Fruit fly (Drosophila melanogaster) whole organism, embryonic: ENCODE results near the gene Ice2.
A peak's percentile ranks its signal among the peaks of the same experiment; 100 is the strongest.

Experiments used
- B-H2 ChIP-seq: fragments of 200-800 bp; sonication (Bioruptor generic); optimal IDR thresholded peaks from 2 replicates; lab custom pipeline; 2018; ENCODE audit warnings: missing biosample characterization, mild to moderate bottlenecking, missing genetic modification characterization
- Bdp1 ChIP-seq: fragments of 200-800 bp; sonication (Bioruptor generic); optimal IDR thresholded peaks from 3 replicates; lab custom pipeline; 2016; ENCODE audit warnings: missing biosample characterization, missing genetic modification characterization
- Bteb2 ChIP-seq: fragments of 200-800 bp; sonication (Bioruptor generic); optimal IDR thresholded peaks from 2 replicates; lab custom pipeline; 2016; ENCODE audit warnings: missing biosample characterization, missing genetic modification characterization
- CG10462 ChIP-seq: fragments of 200-800 bp; sonication (Bioruptor generic); optimal IDR thresholded peaks from 2 replicates; lab custom pipeline; 2016; ENCODE audit warnings: missing biosample characterization, missing genetic modification characterization
- CG11085 ChIP-seq: fragments of 200-800 bp; sonication (Bioruptor generic); IDR thresholded peaks from 2 replicates; pipeline ENCODE4 v1.3.6; 2022; ENCODE audit warnings: missing biosample characterization, missing genetic modification characterization
- CG11504 ChIP-seq: fragments of 200-800 bp; sonication (Bioruptor generic); optimal IDR thresholded peaks from 3 replicates; lab custom pipeline; 2019; ENCODE audit warnings: missing biosample characterization, mild to moderate bottlenecking, missing genetic modification characterization, moderate library complexity
- CG12236 ChIP-seq: fragments of 200-800 bp; sonication (Bioruptor generic); optimal IDR thresholded peaks from 2 replicates; lab custom pipeline; 2016; ENCODE audit warnings: missing biosample characterization, missing genetic modification characterization
- CG12659 ChIP-seq: fragments of 200-800 bp; sonication (Bioruptor generic); optimal IDR thresholded peaks from 3 replicates; lab custom pipeline; 2017; ENCODE audit warnings: mild to moderate bottlenecking, missing biosample characterization, missing genetic modification reagents, missing genetic modification characterization
- CG14014 ChIP-seq: fragments of 200-800 bp; sonication (Bioruptor generic); IDR thresholded peaks from 2 replicates; pipeline ENCODE4 v1.3.6; 2022; ENCODE audit warnings: missing biosample characterization, missing genetic modification characterization
- CG15073 ChIP-seq: fragments of 200-800 bp; sonication (Bioruptor generic); optimal IDR thresholded peaks from 2 replicates; lab custom pipeline; 2016; ENCODE audit warnings: missing biosample characterization, missing genetic modification characterization
- CG15514 ChIP-seq: fragments of 200-800 bp; sonication (Bioruptor generic); optimal IDR thresholded peaks from 3 replicates; lab custom pipeline; 2017; ENCODE audit warnings: missing biosample characterization, missing genetic modification characterization, mild to moderate bottlenecking, moderate library complexity, missing genetic modification reagents
- CG15601 ChIP-seq: fragments of 200-800 bp; sonication (Bioruptor generic); optimal IDR thresholded peaks from 3 replicates; lab custom pipeline; 2019; ENCODE audit warnings: missing biosample characterization, mild to moderate bottlenecking, missing genetic modification characterization, moderate library complexity
- CG16815 ChIP-seq: fragments of 200-800 bp; sonication (Bioruptor generic); optimal IDR thresholded peaks from 3 replicates; lab custom pipeline; 2017; ENCODE audit warnings: missing biosample characterization, mild to moderate bottlenecking, missing genetic modification characterization
- CG17802 ChIP-seq: fragments of 200-800 bp; sonication (Bioruptor generic); optimal IDR thresholded peaks from 2 replicates; lab custom pipeline; 2018; ENCODE audit warnings: missing biosample characterization, mild to moderate bottlenecking, missing genetic modification characterization, moderate library complexity
- CG32772 ChIP-seq: fragments of 200-800 bp; sonication (Bioruptor generic); IDR thresholded peaks from 2 replicates; pipeline ENCODE4 v1.3.6; 2022; ENCODE audit warnings: missing biosample characterization, missing genetic modification characterization
- CG3281 ChIP-seq: fragments of 200-800 bp; sonication (Bioruptor generic); optimal IDR thresholded peaks from 3 replicates; lab custom pipeline; 2017; ENCODE audit warnings: missing biosample characterization, mild to moderate bottlenecking, missing genetic modification characterization
- CG3726 ChIP-seq: fragments of 200-800 bp; sonication (Bioruptor generic); IDR thresholded peaks from 3 replicates; pipeline ENCODE4, ENCODE4 v1.3.6; 2022; ENCODE audit warnings: missing biosample characterization, missing genetic modification characterization
- CG4360 ChIP-seq: fragments of 200-800 bp; sonication (Bioruptor generic); IDR thresholded peaks from 2 replicates; pipeline ENCODE4 v1.3.6; 2022; ENCODE audit warnings: missing biosample characterization, missing genetic modification characterization
- CG8944 ChIP-seq: fragments of 200-800 bp; sonication (Bioruptor generic); optimal IDR thresholded peaks from 3 replicates; lab custom pipeline; 2016; ENCODE audit warnings: missing biosample characterization, missing genetic modification characterization
- CG9727 ChIP-seq: fragments of 200-800 bp; sonication (Bioruptor generic); optimal IDR thresholded peaks from 3 replicates; lab custom pipeline; 2017; ENCODE audit warnings: missing biosample characterization, mild to moderate bottlenecking, missing genetic modification characterization
- Dek ChIP-seq: fragments of 200-800 bp; sonication (Bioruptor generic); optimal IDR thresholded peaks from 3 replicates; lab custom pipeline; 2019; ENCODE audit warnings: missing biosample characterization, mild to moderate bottlenecking, missing genetic modification characterization, moderate library complexity
- Doc3 ChIP-seq: fragments of 200-800 bp; sonication (Bioruptor generic); IDR thresholded peaks from 3 replicates; pipeline ENCODE4 v1.3.6; 2022; ENCODE audit warnings: missing biosample characterization, missing genetic modification characterization; ENCODE audit not compliant: partially characterized antibody
- HLH3B ChIP-seq: fragments of 200-800 bp; sonication (Bioruptor generic); IDR thresholded peaks from 2 replicates; pipeline ENCODE4 v1.3.6; 2022; ENCODE audit warnings: missing biosample characterization, missing genetic modification characterization
- HmgD ChIP-seq: fragments of 200-800 bp; sonication (Bioruptor generic); optimal IDR thresholded peaks from 3 replicates; lab custom pipeline; 2016; ENCODE audit warnings: missing biosample characterization, missing genetic modification characterization
- Hmx ChIP-seq: fragments of 200-800 bp; sonication (Bioruptor generic); optimal IDR thresholded peaks from 2 replicates; lab custom pipeline; 2016; ENCODE audit warnings: missing biosample characterization, missing genetic modification characterization
- Hr51 ChIP-seq, 2 experiments: fragments of 200-800 bp; sonication (Bioruptor generic); optimal IDR thresholded peaks; 2 replicates in 1 of 2; 3 replicates in 1 of 2; lab custom pipeline; 2016 to 2018; ENCODE audit warnings: missing biosample characterization in 2 of 2, missing genetic modification characterization in 2 of 2, mild to moderate bottlenecking in 1 of 2, moderate library complexity in 1 of 2
- Lim3 ChIP-seq: fragments of 200-800 bp; sonication (Bioruptor generic); IDR thresholded peaks from 2 replicates; pipeline ENCODE4 v1.3.6; 2022; ENCODE audit warnings: missing biosample characterization, missing genetic modification characterization
- Myb ChIP-seq: fragments of 200-800 bp; sonication (Bioruptor generic); optimal IDR thresholded peaks from 2 replicates; lab custom pipeline; 2016; ENCODE audit warnings: missing biosample characterization, missing genetic modification characterization
- Nf-YA ChIP-seq: fragments of 200-800 bp; sonication (Bioruptor generic); IDR thresholded peaks from 2 replicates; pipeline ENCODE4 v1.3.6; 2022; ENCODE audit warnings: missing biosample characterization, missing genetic modification characterization
- Opbp ChIP-seq: fragments of 200-800 bp; sonication (Bioruptor generic); IDR thresholded peaks from 3 replicates; pipeline ENCODE4 v1.3.6; 2022; ENCODE audit warnings: missing biosample characterization, missing genetic modification characterization; ENCODE audit not compliant: partially characterized antibody
- Vsx1 ChIP-seq: fragments of 200-800 bp; sonication (Bioruptor generic); optimal IDR thresholded peaks from 2 replicates; lab custom pipeline; 2017; ENCODE audit warnings: missing biosample characterization, mild to moderate bottlenecking, missing genetic modification characterization, missing genetic modification reagents
- ash1 ChIP-seq: fragments of 200-800 bp; sonication (Bioruptor generic); optimal IDR thresholded peaks from 2 replicates; lab custom pipeline; 2018; ENCODE audit warnings: missing biosample characterization, mild to moderate bottlenecking, missing genetic modification characterization
- caup ChIP-seq: fragments of 200-800 bp; sonication (Bioruptor generic); optimal IDR thresholded peaks from 3 replicates; lab custom pipeline; 2017; ENCODE audit warnings: missing biosample characterization, mild to moderate bottlenecking, missing genetic modification characterization, moderate library complexity; ENCODE audit not compliant: severe bottlenecking
- crc ChIP-seq: fragments of 200-800 bp; sonication (Bioruptor generic); optimal IDR thresholded peaks from 2 replicates; lab custom pipeline; 2016; ENCODE audit warnings: missing biosample characterization, missing genetic modification characterization
- da ChIP-seq: fragments of 200-800 bp; sonication (Bioruptor generic); optimal IDR thresholded peaks from 2 replicates; lab custom pipeline; 2016; ENCODE audit warnings: missing biosample characterization, missing genetic modification characterization
- dimm ChIP-seq: fragments of 200-800 bp; sonication (Bioruptor generic); IDR thresholded peaks from 2 replicates; pipeline ENCODE4 v1.3.6; 2022; ENCODE audit warnings: missing biosample characterization, missing genetic modification characterization
- grn ChIP-seq: fragments of 200-800 bp; sonication (Bioruptor generic); optimal IDR thresholded peaks from 3 replicates; lab custom pipeline; 2017; ENCODE audit warnings: missing biosample characterization, missing genetic modification characterization
- hth ChIP-seq: fragments of >200 bp; optimal IDR thresholded peaks from 2 replicates; lab custom pipeline; 2017; ENCODE audit warnings: inconsistent platforms
- kay ChIP-seq: fragments of 200-800 bp; sonication (Bioruptor generic); optimal IDR thresholded peaks from 2 replicates; lab custom pipeline; 2016; ENCODE audit warnings: missing biosample characterization, missing genetic modification characterization
- org-1 ChIP-seq: fragments of 200-800 bp; sonication (Bioruptor generic); optimal IDR thresholded peaks from 2 replicates; lab custom pipeline; 2017; ENCODE audit warnings: missing biosample characterization, missing genetic modification characterization
- pb ChIP-seq: fragments of 200-800 bp; sonication (Bioruptor generic); optimal IDR thresholded peaks from 3 replicates; lab custom pipeline; 2016; ENCODE audit warnings: missing biosample characterization, missing genetic modification characterization
- peb ChIP-seq: fragments of 200-800 bp; sonication (Bioruptor generic); IDR thresholded peaks from 2 replicates; pipeline ENCODE4 v1.3.6; 2022; ENCODE audit warnings: missing biosample characterization, missing genetic modification characterization
- pzg ChIP-seq: fragments of 200-800 bp; sonication (Bioruptor generic); optimal IDR thresholded peaks from 3 replicates; lab custom pipeline; 2018; ENCODE audit warnings: missing biosample characterization, mild to moderate bottlenecking, missing genetic modification characterization, moderate library complexity
- ranshi ChIP-seq: fragments of 200-800 bp; sonication (Bioruptor generic); IDR thresholded peaks from 2 replicates; pipeline ENCODE4 v1.3.6; 2022; ENCODE audit warnings: missing biosample characterization, missing genetic modification characterization
- sc ChIP-seq, 3 experiments: fragments of >200 bp in 2 of 3; fragments of 200-800 bp in 1 of 3; sonication (Bioruptor generic) in 1 of 3; optimal IDR thresholded peaks; 2 replicates in 2 of 3; 3 replicates in 1 of 3; lab custom pipeline; 2017; ENCODE audit warnings: mild to moderate bottlenecking in 1 of 3, missing biosample characterization in 1 of 3, missing genetic modification characterization in 1 of 3, missing genetic modification reagents in 1 of 3
- sens ChIP-seq: fragments of 200-800 bp; sonication (Bioruptor generic); peaks from one replicate; lab custom pipeline; 2016; ENCODE audit warnings: missing biosample characterization, missing genetic modification characterization
- sim ChIP-seq: fragments of 200-800 bp; sonication (Bioruptor generic); IDR thresholded peaks from 2 replicates; pipeline ENCODE4 v1.3.6; 2022; ENCODE audit warnings: missing biosample characterization, missing genetic modification characterization
- so ChIP-seq: fragments of 200-800 bp; sonication (Bioruptor generic); IDR thresholded peaks from 3 replicates; pipeline ENCODE4 v1.3.6; 2022; ENCODE audit warnings: missing biosample characterization, missing genetic modification characterization
- unc-4 ChIP-seq: fragments of 200-800 bp; sonication (Bioruptor generic); IDR thresholded peaks from 2 replicates; pipeline ENCODE4 v1.3.6; 2022; ENCODE audit warnings: missing biosample characterization, missing genetic modification characterization; ENCODE audit not compliant: partially characterized antibody
- wek ChIP-seq: fragments of 200-800 bp; sonication (Bioruptor generic); optimal IDR thresholded peaks from 3 replicates; lab custom pipeline; 2018; ENCODE audit warnings: missing biosample characterization, mild to moderate bottlenecking, missing genetic modification characterization, moderate library complexity

Gene Ice2

DNA sequence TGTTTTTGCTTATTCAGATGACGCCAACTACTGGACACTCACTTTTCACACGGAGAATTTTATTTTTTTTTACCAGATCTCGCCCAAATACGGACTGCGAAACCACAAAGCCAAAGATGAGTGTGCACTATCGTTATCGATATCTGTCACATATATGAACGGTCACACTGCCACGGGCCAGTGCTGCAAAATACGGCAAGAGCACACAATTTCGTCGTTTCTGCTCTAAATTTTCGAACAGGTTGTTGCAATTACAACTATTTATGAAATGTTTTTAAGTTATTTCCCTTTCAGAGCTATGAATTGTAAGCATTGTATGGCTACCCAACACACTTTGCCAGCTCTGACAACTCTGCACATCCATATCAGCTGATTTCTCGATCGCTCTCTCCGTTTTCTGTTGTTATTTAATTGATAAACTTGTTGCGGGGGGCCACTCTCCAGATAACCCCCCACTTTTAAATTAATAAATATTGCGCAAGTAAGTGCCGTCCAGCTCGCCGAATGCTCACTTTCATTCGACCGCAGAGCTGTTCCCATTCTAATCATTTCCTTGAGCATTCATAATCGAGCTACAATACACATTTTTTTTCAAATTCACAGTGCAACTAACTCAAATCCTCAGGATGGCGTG is 2.5 kb upstream of the Ice2 start, which contains the start of the genes slmb and CG5793 (continued):
- TF ChIP-seq Bdp1 (GFP tag; lab: Kevin White, UChicago), result no peak
- no peak for TF ChIP-seq ranshi
- TF ChIP-seq Hmx (GFP tag; lab: Kevin White, UChicago), result no peak
- TF ChIP-seq wek (GFP tag; lab: Kevin White, UChicago), result no peak
- peak; percentile 90 for TF ChIP-seq sens (GFP tag; lab: Kevin White, UChicago)
- TF ChIP-seq CG12236 (GFP tag; lab: Kevin White, UChicago), result no peak
- no peak for TF ChIP-seq sim (GFP tag; lab: Robert Waterston, UW)
- peak; percentile 17 for TF ChIP-seq grn (GFP tag; lab: Kevin White, UChicago)
- no peak for TF ChIP-seq Vsx1 (GFP tag; lab: Kevin White, UChicago)
- no peak for TF ChIP-seq CG11504 (tag; lab: Kevin White, UChicago)
- TF ChIP-seq CG17802 (tag; lab: Kevin White, UChicago), result no peak
- TF ChIP-seq unc-4 (GFP tag; lab: Robert Waterston, UW), result peak; percentile 72
- TF ChIP-seq peb, result no peak
- TF ChIP-seq hth (lab: Kevin White, UChicago), result no peak
- TF ChIP-seq pb, result no peak
- no peak for TF ChIP-seq CG4360 (GFP tag; lab: Robert Waterston, UW)
- TF ChIP-seq HmgD, result peak; percentile 56
- peak; percentile 73 for TF ChIP-seq kay (GFP tag; lab: Kevin White, UChicago)
- peak; percentile 23 for TF ChIP-seq crc (GFP tag; lab: Kevin White, UChicago)
- peak; percentile 87 for TF ChIP-seq Myb (GFP tag; lab: Kevin White, UChicago)
- TF ChIP-seq CG15073, result no peak
- no peak for TF ChIP-seq sc (optimal IDR thresholded peaks at IDR 0.05; lab: Kevin White, UChicago)
- TF ChIP-seq sc (GFP tag; optimal IDR thresholded peaks at IDR 0.05; lab: Kevin White, UChicago), result no peak
- peak; percentile 68 for TF ChIP-seq CG15514
- TF ChIP-seq Doc3 (GFP tag; lab: Robert Waterston, UW), result peak; percentile 58
- peak; percentile 34 for TF ChIP-seq B-H2 (GFP tag; lab: Kevin White, UChicago)
- no peak for TF ChIP-seq Bteb2
- no peak for TF ChIP-seq dimm
- TF ChIP-seq Hr51 (GFP tag; optimal IDR thresholded peaks at IDR 0.05; lab: Kevin White, UChicago), result peak in 1 of 2 experiments; percentile 14
- TF ChIP-seq CG3726 (GFP tag; lab: Robert Waterston, UW), result no peak
- TF ChIP-seq Dek, result no peak
- no peak for TF ChIP-seq CG16815 (GFP tag; lab: Kevin White, UChicago)
- peak; percentile 37; the same call in 1 of the 2 replicates for TF ChIP-seq CG11085 (GFP tag; lab: Robert Waterston, UW)
- TF ChIP-seq ash1, result no peak
- TF ChIP-seq caup (GFP tag; lab: Kevin White, UChicago), result peak; percentile 42
- no peak for TF ChIP-seq Nf-YA
- 0 out of 2 replicates have a peak, but pooled peaks have one; percentile 32 for TF ChIP-seq CG14014 (GFP tag; lab: Robert Waterston, UW)
- peak; percentile 28 for TF ChIP-seq CG3281
- TF ChIP-seq HLH3B (GFP tag; lab: Robert Waterston, UW), result peak; percentile 42
- TF ChIP-seq da, result no peak
- TF ChIP-seq Opbp, result peak; percentile 53; the same call in 1 of the 3 replicates
- TF ChIP-seq CG8944 (GFP tag; lab: Kevin White, UChicago), result peak; percentile 54
- no peak for TF ChIP-seq so (GFP tag; lab: Robert Waterston, UW)
- no peak for TF ChIP-seq CG32772 (GFP tag; lab: Robert Waterston, UW)
- TF ChIP-seq Lim3, result no peak
- peak; percentile 93 for TF ChIP-seq pzg (GFP tag; lab: Kevin White, UChicago)
- no peak for TF ChIP-seq CG15601
- TF ChIP-seq org-1 (GFP tag; lab: Kevin White, UChicago), result no peak
- peak; percentile 81 for TF ChIP-seq CG12659 (GFP tag; lab: Kevin White, UChicago)
- no peak for TF ChIP-seq CG10462
- peak; percentile 49 for TF ChIP-seq CG9727 (GFP tag; lab: Kevin White, UChicago)
